Fruit fly (Drosophila melanogaster) whole organism, adult: ENCODE measurements around the gene v.

Source experiments
- CG11617 ChIP-seq: fragments of 200-800 bp; sonication (Bioruptor generic); optimal IDR thresholded peaks from 2 replicates; lab custom pipeline; 2017; ENCODE audit warnings: mild to moderate bottlenecking, missing biosample characterization, missing genetic modification reagents, missing genetic modification characterization
- CG12768 ChIP-seq: fragments of 200-800 bp; sonication (Bioruptor generic); optimal IDR thresholded peaks from 2 replicates; lab custom pipeline; 2017; ENCODE audit warnings: missing biosample characterization, missing genetic modification characterization, mild to moderate bottlenecking, moderate library complexity, missing genetic modification reagents
- CG14711 ChIP-seq: fragments of 200-800 bp; sonication (Bioruptor generic); optimal IDR thresholded peaks from 2 replicates; lab custom pipeline; 2018; ENCODE audit warnings: missing biosample characterization, mild to moderate bottlenecking, missing genetic modification characterization, moderate library complexity
- CG1620 ChIP-seq: fragments of 200-800 bp; sonication (Bioruptor generic); optimal IDR thresholded peaks from 2 replicates; lab custom pipeline; 2016; ENCODE audit warnings: missing biosample characterization, missing genetic modification characterization
- CG33017 ChIP-seq: fragments of 200-800 bp; sonication (Bioruptor generic); optimal IDR thresholded peaks from 2 replicates; lab custom pipeline; 2018; ENCODE audit warnings: missing biosample characterization, mild to moderate bottlenecking, missing genetic modification characterization, moderate library complexity
- CG5204 ChIP-seq: fragments of 200-800 bp; sonication (Bioruptor generic); optimal IDR thresholded peaks from 2 replicates; lab custom pipeline; 2016; ENCODE audit warnings: missing biosample characterization, missing genetic modification characterization
- CG7045 ChIP-seq: fragments of 200-800 bp; sonication (Bioruptor generic); optimal IDR thresholded peaks from 2 replicates; lab custom pipeline; 2017; ENCODE audit warnings: missing biosample characterization, mild to moderate bottlenecking, missing genetic modification characterization
- CG7101 ChIP-seq: fragments of 200-800 bp; sonication (Bioruptor generic); optimal IDR thresholded peaks from 2 replicates; lab custom pipeline; 2018; ENCODE audit warnings: missing biosample characterization, mild to moderate bottlenecking, missing genetic modification characterization, moderate library complexity
- Clk ChIP-seq: fragments of 200-800 bp; sonication (Bioruptor generic); optimal IDR thresholded peaks from 2 replicates; lab custom pipeline; 2017; ENCODE audit warnings: missing biosample characterization, missing genetic modification characterization
- Crg-1 ChIP-seq: fragments of 200-800 bp; sonication (Bioruptor generic); optimal IDR thresholded peaks from 2 replicates; lab custom pipeline; 2016; ENCODE audit warnings: missing biosample characterization, missing genetic modification characterization
- Hr96 ChIP-seq: fragments of 200-800 bp; sonication (Bioruptor generic); optimal IDR thresholded peaks from 2 replicates; lab custom pipeline; 2016; ENCODE audit warnings: missing biosample characterization, missing genetic modification characterization
- Mnt ChIP-seq: fragments of 200-800 bp; sonication (Bioruptor generic); optimal IDR thresholded peaks from 2 replicates; lab custom pipeline; 2016; ENCODE audit warnings: missing biosample characterization, mild to moderate bottlenecking, missing genetic modification characterization
- bab1 ChIP-seq: fragments of 200-800 bp; sonication (Bioruptor generic); optimal IDR thresholded peaks from 3 replicates; lab custom pipeline; 2019; ENCODE audit warnings: missing biosample characterization, mild to moderate bottlenecking, missing genetic modification characterization, moderate library complexity
- cic ChIP-seq: fragments of 200-800 bp; sonication (Bioruptor generic); optimal IDR thresholded peaks from 2 replicates; lab custom pipeline; 2017; ENCODE audit warnings: missing biosample characterization, mild to moderate bottlenecking, missing genetic modification characterization, moderate library complexity
- cnc ChIP-seq, 2 experiments: fragments of >200 bp; optimal IDR thresholded peaks; 2 replicates each; lab custom pipeline; 2017
- kay ChIP-seq: fragments of 200-800 bp; sonication (Bioruptor generic); peaks from one replicate; lab custom pipeline; 2016; ENCODE audit warnings: missing biosample characterization, missing genetic modification characterization, borderline replicate concordance
- ovo ChIP-seq: fragments of 200-800 bp; sonication (Bioruptor generic); optimal IDR thresholded peaks from 2 replicates; lab custom pipeline; 2016; ENCODE audit warnings: missing biosample characterization, missing genetic modification characterization
- pad ChIP-seq: fragments of 200-800 bp; sonication (Bioruptor generic); optimal IDR thresholded peaks from 3 replicates; lab custom pipeline; 2017; ENCODE audit warnings: missing biosample characterization, missing genetic modification characterization, mild to moderate bottlenecking, moderate library complexity, missing genetic modification reagents
- tj ChIP-seq: fragments of 200-800 bp; sonication (Bioruptor generic); optimal IDR thresholded peaks from 3 replicates; lab custom pipeline; 2017; ENCODE audit warnings: missing biosample characterization, mild to moderate bottlenecking, missing genetic modification characterization, moderate library complexity
- toe ChIP-seq: fragments of 200-800 bp; sonication (Bioruptor generic); optimal IDR thresholded peaks from 2 replicates; lab custom pipeline; 2016; ENCODE audit warnings: missing biosample characterization, missing genetic modification characterization

v gene

dm6 chrX:10923711-10924281, at the start of gene v:
TSS of gene v (plus strand) at chrX:10923972.
- TF ChIP-seq CG7101 (no peak), cic (GFP tag; lab: Kevin White, UChicago) (peak; percentile 41)

DNA sequence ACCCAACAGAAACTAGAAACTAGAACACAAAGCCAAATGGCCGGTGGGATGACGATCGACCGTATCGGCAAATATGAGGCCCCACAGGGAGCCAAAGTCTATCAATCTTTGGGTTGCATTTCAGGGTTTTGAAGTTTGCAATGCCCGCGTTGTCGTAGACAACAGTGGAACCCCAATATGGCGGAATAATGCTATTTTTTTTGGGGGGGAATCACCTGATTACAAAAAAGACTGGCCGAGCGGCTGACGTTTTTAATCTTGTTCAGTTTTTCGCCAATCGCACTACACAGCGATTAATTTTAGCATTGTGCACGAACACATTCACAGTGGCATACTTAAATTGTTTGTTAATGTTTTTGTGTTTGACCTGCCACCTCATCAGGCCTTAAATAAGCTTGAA, 47.3 kb upstream of the v start:
- TF ChIP-seq CG12768 (GFP tag; lab: Kevin White, UChicago) (no peak), bab1 (GFP tag; lab: Kevin White, UChicago) (no peak), kay (no peak), cic (GFP tag; lab: Kevin White, UChicago) (no peak), Clk (GFP tag; lab: Kevin White, UChicago) (no peak), CG5204 (GFP tag; lab: Kevin White, UChicago) (no peak), CG11617 (GFP tag; lab: Kevin White, UChicago) (no peak), tj (no peak), pad (GFP tag; lab: Kevin White, UChicago) (no peak), CG14711 (tag; lab: Kevin White, UChicago) (no peak), CG1620 (GFP tag; lab: Kevin White, UChicago) (no peak), Hr96 (GFP tag; lab: Kevin White, UChicago) (no peak), CG33017 (no peak), Crg-1 (no peak), CG7045 (GFP tag; lab: Kevin White, UChicago) (no peak), Mnt (no peak), toe (GFP tag; lab: Kevin White, UChicago) (no peak), CG7101 (no peak)

DNA sequence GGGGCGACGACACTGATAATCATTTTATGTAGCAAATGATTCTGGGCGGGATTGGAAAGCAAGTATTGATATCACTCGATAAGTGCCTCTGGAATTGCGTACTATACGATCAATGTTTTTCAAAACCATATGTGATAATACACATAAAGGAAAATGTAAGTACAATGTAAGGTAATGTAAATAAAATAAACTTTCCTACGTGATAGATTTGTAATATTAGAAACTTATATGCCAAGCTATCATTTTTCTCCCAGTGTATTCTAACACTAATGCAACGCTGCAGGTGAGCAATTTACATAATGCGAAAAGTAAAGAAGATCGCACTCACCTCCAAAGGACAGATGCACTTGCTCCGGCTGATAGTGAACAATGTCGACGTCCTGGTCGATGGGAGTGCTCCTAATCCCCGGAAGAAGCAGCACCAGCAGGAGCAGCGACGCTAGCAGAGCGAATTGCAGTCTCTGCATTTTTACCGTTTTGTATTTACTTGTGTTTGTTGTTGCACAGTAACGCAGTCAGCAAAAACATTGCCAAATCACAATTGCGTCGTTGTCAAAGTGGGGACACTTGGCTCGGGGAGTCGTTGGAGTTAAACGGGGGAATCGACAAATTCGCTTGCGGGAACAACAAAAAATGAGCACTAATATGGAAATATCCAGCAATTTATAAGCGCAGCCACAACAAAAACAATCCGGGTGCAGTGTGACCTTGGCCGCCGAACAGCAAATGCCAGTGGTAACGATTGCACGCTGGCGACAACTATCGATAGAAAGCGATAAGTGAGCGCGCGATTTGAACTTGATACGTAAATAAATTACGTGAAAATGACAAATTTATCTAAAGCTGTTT, 46.5 kb upstream of the v start, which contains the start of gene CG1637:
TSS of gene CG1637 (minus strand) at position 807 of the 849 bp plus-strand sequence.
- no peak for TF ChIP-seq CG12768 (GFP tag; lab: Kevin White, UChicago)
- peak; percentile 38 for TF ChIP-seq CG33017
- peak; percentile 36 for TF ChIP-seq CG11617 (GFP tag; lab: Kevin White, UChicago)
- TF ChIP-seq tj = peak; percentile 99
- TF ChIP-seq CG5204 (GFP tag; lab: Kevin White, UChicago) = no peak
- TF ChIP-seq ovo (GFP tag; lab: Kevin White, UChicago) = peak; percentile 71
- peak; percentile 6 for TF ChIP-seq Hr96 (GFP tag; lab: Kevin White, UChicago)
- TF ChIP-seq CG7101 = peak; percentile 39
- TF ChIP-seq toe (GFP tag; lab: Kevin White, UChicago) = no peak
- no peak for TF ChIP-seq cnc (optimal IDR thresholded peaks at IDR 0.05; lab: Kevin White, UChicago)
- TF ChIP-seq cic (GFP tag; lab: Kevin White, UChicago) = peak; percentile 1
- TF ChIP-seq pad (GFP tag; lab: Kevin White, UChicago) = no peak
- peak; percentile 34 for TF ChIP-seq CG14711 (tag; lab: Kevin White, UChicago)
- no peak for TF ChIP-seq Clk (GFP tag; lab: Kevin White, UChicago)
- no peak for TF ChIP-seq Crg-1
- TF ChIP-seq CG1620 (GFP tag; lab: Kevin White, UChicago) = no peak
- peak; percentile 82 for TF ChIP-seq bab1 (GFP tag; lab: Kevin White, UChicago)
- TF ChIP-seq kay = no peak
- peak; percentile 14 for TF ChIP-seq CG7045 (GFP tag; lab: Kevin White, UChicago)
- peak; percentile 0 for TF ChIP-seq Mnt

DNA sequence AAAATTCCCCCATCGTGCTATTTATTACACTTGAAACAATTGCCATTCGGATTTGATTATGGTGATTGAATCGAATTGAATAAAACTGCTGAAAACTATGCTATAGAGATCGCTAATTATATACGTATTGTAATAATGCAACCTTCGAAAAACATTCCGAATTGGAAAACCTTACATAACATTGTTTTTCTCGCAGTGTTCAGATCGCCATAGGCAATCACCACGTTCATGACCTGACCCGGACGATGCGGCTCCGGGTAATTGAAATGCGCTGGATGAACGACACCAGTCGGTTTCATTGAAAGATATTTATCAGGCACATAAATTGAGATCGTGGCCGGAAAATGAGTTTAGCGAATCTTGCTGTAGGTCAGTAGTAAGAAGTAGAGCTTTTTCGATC, 41.0 kb upstream of the v start:
- TF ChIP-seq CG14711 (tag; lab: Kevin White, UChicago) = peak; percentile 16
- no peak for TF ChIP-seq CG7101
- TF ChIP-seq cnc (optimal IDR thresholded peaks at IDR 0.05; lab: Kevin White, UChicago) = no peak
- TF ChIP-seq Clk (GFP tag; lab: Kevin White, UChicago) = no peak
- no peak for TF ChIP-seq ovo (GFP tag; lab: Kevin White, UChicago)
- no peak for TF ChIP-seq CG11617 (GFP tag; lab: Kevin White, UChicago)
- no peak for TF ChIP-seq CG33017

- TF ChIP-seq CG7045 (GFP tag; lab: Kevin White, UChicago) (no peak), tj (peak; percentile 29)
These were observed 40.0 kb upstream of the v start for dm6 chrX:10883740-10884139.

DNA sequence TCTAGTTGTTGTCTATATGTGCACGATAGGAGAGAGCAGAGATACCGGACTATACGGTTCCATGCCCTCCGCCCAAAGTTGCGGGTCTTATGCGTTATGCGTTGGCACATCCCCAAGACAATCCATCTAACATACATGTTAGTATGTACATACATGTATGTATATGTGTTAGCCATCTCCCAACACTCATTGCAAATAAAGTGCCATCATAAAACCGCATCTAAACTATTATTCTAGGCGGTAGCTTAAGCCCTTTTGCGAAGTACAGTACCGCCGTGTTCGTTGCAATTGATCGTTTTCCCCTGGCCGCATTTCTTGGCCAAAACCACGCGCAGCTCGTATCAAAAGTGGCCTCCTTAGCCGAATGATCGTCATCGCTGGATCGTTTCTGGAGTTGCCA, 37.4 kb upstream of the v start:
- peak; percentile 30 for TF ChIP-seq CG14711 (tag; lab: Kevin White, UChicago)
- peak; percentile 3 for TF ChIP-seq Mnt
- TF ChIP-seq CG5204 (GFP tag; lab: Kevin White, UChicago) = no peak
- TF ChIP-seq pad (GFP tag; lab: Kevin White, UChicago) = peak; percentile 21
- no peak for TF ChIP-seq toe (GFP tag; lab: Kevin White, UChicago)
- peak; percentile 68 for TF ChIP-seq Hr96 (GFP tag; lab: Kevin White, UChicago)
- TF ChIP-seq CG11617 (GFP tag; lab: Kevin White, UChicago) = peak; percentile 43
- peak; percentile 42 for TF ChIP-seq CG7101

dm6 chrX:10887643-10888042, 36.1 kb upstream of the v start:
- TF ChIP-seq ovo (GFP tag; lab: Kevin White, UChicago) (no peak), cic (GFP tag; lab: Kevin White, UChicago) (peak; percentile 69), cnc (optimal IDR thresholded peaks at IDR 0.05; lab: Kevin White, UChicago) (no peak), kay (peak; percentile 49)
